Worm (Caenorhabditis elegans) whole organism, young adult: Measurements from ENCODE around the gene pgl-2.

Experiments used
- C06A6.2 ChIP-seq: fragments of 200-800 bp; sonication (Bioruptor generic); conservative IDR thresholded peaks from 2 replicates; pipeline ENCODE4 v1.3.6; 2022; ENCODE audit warnings: missing genetic modification characterization, missing compliant biosample characterization
- C17E4.6 ChIP-seq: fragments of 200-800 bp; sonication (Bioruptor generic); IDR thresholded peaks from 2 replicates; pipeline ENCODE4 v1.3.6; 2022; ENCODE audit warnings: missing genetic modification reagents, missing genetic modification characterization, missing compliant biosample characterization
- F22D6.2 ChIP-seq: sonication (generic microtip); optimal IDR thresholded peaks from 2 replicates; lab custom pipeline; 2016; ENCODE audit warnings: mild to moderate bottlenecking, missing genetic modification characterization, missing compliant biosample characterization
- F23B12.7 ChIP-seq: sonication (generic microtip); optimal IDR thresholded peaks from 2 replicates; lab custom pipeline; 2017; ENCODE audit warnings: missing genetic modification characterization, mild to moderate bottlenecking, missing compliant biosample characterization, antibody characterized with exemption, moderate library complexity; ENCODE audit not compliant: insufficient read depth
- F39B2.1 ChIP-seq: fragments of 200-800 bp; sonication (Bioruptor generic); IDR thresholded peaks from 2 replicates; pipeline ENCODE4 v1.3.6; 2022; ENCODE audit warnings: missing genetic modification reagents, missing genetic modification characterization, missing compliant biosample characterization
- F49E8.2 ChIP-seq: sonication (generic microtip); optimal IDR thresholded peaks from 3 replicates; lab custom pipeline; 2017; ENCODE audit warnings: missing genetic modification characterization, mild to moderate bottlenecking, missing compliant biosample characterization, antibody characterized with exemption, moderate library complexity; ENCODE audit not compliant: insufficient read depth
- F57A8.1 ChIP-seq: fragments of 200-800 bp; sonication (Bioruptor generic); optimal IDR thresholded peaks from 2 replicates; lab custom pipeline; 2018; ENCODE audit warnings: mild to moderate bottlenecking, missing genetic modification characterization, moderate library complexity, missing compliant biosample characterization
- F57C9.4 ChIP-seq: sonication (generic microtip); optimal IDR thresholded peaks from 2 replicates; lab custom pipeline; 2017; ENCODE audit warnings: mild to moderate bottlenecking, missing genetic modification characterization, missing compliant biosample characterization
- Y53F4B.3 ChIP-seq: fragments of 200-800 bp; sonication (Bioruptor generic); IDR thresholded peaks from 2 replicates; pipeline ENCODE4 v1.3.6; 2022; ENCODE audit warnings: missing genetic modification reagents, missing genetic modification characterization, missing compliant biosample characterization
- Y53G8AR.9 ChIP-seq: fragments of 200-800 bp; sonication (Bioruptor generic); conservative IDR thresholded peaks from 2 replicates; pipeline ENCODE4 v1.3.6; 2022; ENCODE audit warnings: missing genetic modification reagents, missing genetic modification characterization, missing compliant biosample characterization
- akir-1 ChIP-seq: fragments of 200-800 bp; sonication (Bioruptor generic); optimal IDR thresholded peaks from 2 replicates; lab custom pipeline; 2018; ENCODE audit warnings: mild to moderate bottlenecking, missing genetic modification characterization, moderate library complexity, missing compliant biosample characterization
- ama-1 ChIP-seq, 3 experiments: fragments of 150-350 bp in 1 of 3; sonication (generic microtip) in 2 of 3; optimal IDR thresholded peaks; 2 replicates each; lab custom pipeline; 2014 to 2018; ENCODE audit warnings: missing biosample characterization in 2 of 3, missing genetic modification characterization in 2 of 3, missing genetic modification reagents in 2 of 3
- aptf-2 ChIP-seq: fragments of 200-800 bp; sonication (Bioruptor generic); conservative IDR thresholded peaks from 2 replicates; pipeline ENCODE4 v1.3.6; 2022; ENCODE audit warnings: missing genetic modification reagents, missing genetic modification characterization, missing compliant biosample characterization
- attf-6 ChIP-seq: fragments of 200-800 bp; sonication (Bioruptor generic); IDR thresholded peaks from 2 replicates; pipeline ENCODE4 v1.3.6; 2022; ENCODE audit warnings: missing genetic modification reagents, missing genetic modification characterization, missing compliant biosample characterization
- bed-1 ChIP-seq: fragments of 200-800 bp; sonication (Bioruptor generic); IDR thresholded peaks from 2 replicates; pipeline ENCODE4 v1.3.6; 2022; ENCODE audit warnings: missing genetic modification reagents, missing genetic modification characterization, missing compliant biosample characterization
- bed-2 ChIP-seq: fragments of 200-800 bp; sonication (Bioruptor generic); IDR thresholded peaks from 2 replicates; pipeline ENCODE4 v1.3.6; 2022; ENCODE audit warnings: missing genetic modification reagents, missing genetic modification characterization, missing compliant biosample characterization
- ccch-3 ChIP-seq: fragments of 200-800 bp; sonication (Bioruptor generic); optimal IDR thresholded peaks from 2 replicates; lab custom pipeline; 2018; ENCODE audit warnings: mild to moderate bottlenecking, missing genetic modification characterization, missing compliant biosample characterization
- cebp-2 ChIP-seq: fragments of 200-800 bp; sonication (Bioruptor generic); IDR thresholded peaks from 2 replicates; pipeline ENCODE4 v1.3.6; 2022; ENCODE audit warnings: missing genetic modification characterization, missing compliant biosample characterization
- ceh-58 ChIP-seq: fragments of 200-800 bp; sonication (Bioruptor generic); IDR thresholded peaks from 2 replicates; pipeline ENCODE4 v1.3.6; 2022; ENCODE audit warnings: missing genetic modification characterization, missing compliant biosample characterization
- dpff-1 ChIP-seq: sonication (generic microtip); optimal IDR thresholded peaks from 2 replicates; lab custom pipeline; 2017; ENCODE audit warnings: mild to moderate bottlenecking, missing genetic modification characterization, missing compliant biosample characterization
- egl-44 ChIP-seq: fragments of 200-800 bp; sonication (Bioruptor generic); IDR thresholded peaks from 2 replicates; pipeline ENCODE4 v1.3.6; 2022; ENCODE audit warnings: missing genetic modification reagents, missing genetic modification characterization, missing compliant biosample characterization
- ets-4 ChIP-seq: fragments of 200-800 bp; sonication (Bioruptor generic); optimal IDR thresholded peaks from 2 replicates; lab custom pipeline; 2018; ENCODE audit warnings: mild to moderate bottlenecking, missing genetic modification characterization, missing compliant biosample characterization
- him-1 ChIP-seq: sonication (generic microtip); optimal IDR thresholded peaks from 2 replicates; lab custom pipeline; 2016; ENCODE audit warnings: missing genotype, missing genetic modification reagents, missing genetic modification characterization, missing compliant biosample characterization
- hlh-12 ChIP-seq: sonication (generic microtip); optimal IDR thresholded peaks from 2 replicates; lab custom pipeline; 2016; ENCODE audit warnings: missing genetic modification characterization, missing compliant biosample characterization
- let-607 ChIP-seq, 2 experiments: fragments of 200-800 bp in 1 of 2; sonication (Bioruptor generic) in 1 of 2; sonication (generic microtip) in 1 of 2; optimal IDR thresholded peaks; 2 replicates each; lab custom pipeline; 2016 to 2018; ENCODE audit warnings: mild to moderate bottlenecking in 2 of 2, missing compliant biosample characterization in 2 of 2, missing genetic modification characterization in 2 of 2, moderate library complexity in 2 of 2, missing genotype in 1 of 2
- lsl-1 ChIP-seq: fragments of 200-800 bp; sonication (Bioruptor generic); optimal IDR thresholded peaks from 2 replicates; lab custom pipeline; 2018; ENCODE audit warnings: mild to moderate bottlenecking, missing genetic modification characterization, moderate library complexity, missing compliant biosample characterization
- madf-10 ChIP-seq: sonication (generic microtip); optimal IDR thresholded peaks from 2 replicates; lab custom pipeline; 2016; ENCODE audit warnings: mild to moderate bottlenecking, missing genetic modification characterization, missing compliant biosample characterization
- madf-6 ChIP-seq: fragments of 200-800 bp; sonication (Bioruptor generic); IDR thresholded peaks from 2 replicates; pipeline ENCODE4 v1.3.6; 2022; ENCODE audit warnings: missing genetic modification reagents, missing genetic modification characterization, missing compliant biosample characterization
- mes-4 ChIP-seq: sonication (generic microtip); optimal IDR thresholded peaks from 2 replicates; lab custom pipeline; 2016; ENCODE audit warnings: missing genotype, missing genetic modification characterization, missing compliant biosample characterization
- nfya-1 ChIP-seq: sonication (generic microtip); optimal IDR thresholded peaks from 2 replicates; lab custom pipeline; 2017; ENCODE audit warnings: antibody characterized with exemption, missing compliant biosample characterization, missing genetic modification characterization, borderline replicate concordance; ENCODE audit not compliant: insufficient read depth
- nhr-120 ChIP-seq: fragments of 200-800 bp; sonication (Bioruptor generic); IDR thresholded peaks from 2 replicates; pipeline ENCODE4 v1.3.6; 2022; ENCODE audit warnings: missing genetic modification characterization, missing compliant biosample characterization
- nhr-80 ChIP-seq: sonication (generic microtip); optimal IDR thresholded peaks from 2 replicates; lab custom pipeline; 2016; ENCODE audit warnings: missing genetic modification characterization, missing compliant biosample characterization
- pbrm-1 ChIP-seq: fragments of 200-800 bp; sonication (Bioruptor generic); IDR thresholded peaks from 2 replicates; pipeline ENCODE4 v1.3.6; 2022; ENCODE audit warnings: missing genetic modification reagents, missing genetic modification characterization, missing compliant biosample characterization
- rpc-1 ChIP-seq, 2 experiments: fragments of 150-350 bp in 1 of 2; sonication (generic microtip) in 1 of 2; optimal IDR thresholded peaks; 2 replicates each; lab custom pipeline; 2014 to 2018; ENCODE audit warnings: missing biosample characterization in 1 of 2, missing genetic modification characterization in 1 of 2, missing genetic modification reagents in 1 of 2, missing genotype in 1 of 2
- sdz-38 ChIP-seq: sonication (generic microtip); optimal IDR thresholded peaks from 2 replicates; lab custom pipeline; 2016; ENCODE audit warnings: missing genotype, missing genetic modification characterization, missing compliant biosample characterization
- sea-2 ChIP-seq: fragments of 200-800 bp; sonication (Bioruptor generic); IDR thresholded peaks from 2 replicates; pipeline ENCODE4 v1.3.6; 2022; ENCODE audit warnings: missing genetic modification characterization, missing compliant biosample characterization
- snpc-4 ChIP-seq, 5 experiments: fragments of 150-350 bp in 1 of 5; sonication (generic microtip) in 4 of 5; optimal IDR thresholded peaks; 2 replicates each; lab custom pipeline; 2014 to 2018; ENCODE audit warnings: missing genetic modification characterization in 5 of 5, missing biosample characterization in 3 of 5, antibody characterized with exemption in 2 of 5, mild to moderate bottlenecking in 2 of 5, missing compliant biosample characterization in 2 of 5, missing genotype in 2 of 5, moderate library complexity in 2 of 5, missing genetic modification reagents in 1 of 5
- somi-1 ChIP-seq: fragments of 200-800 bp; sonication (Bioruptor generic); optimal IDR thresholded peaks from 2 replicates; lab custom pipeline; 2018; ENCODE audit warnings: mild to moderate bottlenecking, missing genetic modification characterization, missing compliant biosample characterization
- tbp1 ChIP-seq: fragments of 200-800 bp; sonication (Bioruptor generic); optimal IDR thresholded peaks from 2 replicates; lab custom pipeline; 2018; ENCODE audit warnings: mild to moderate bottlenecking, missing genetic modification characterization, missing compliant biosample characterization
- tbx-9 ChIP-seq: sonication (generic microtip); optimal IDR thresholded peaks from 2 replicates; lab custom pipeline; 2016; ENCODE audit warnings: borderline replicate concordance, missing genetic modification characterization, inconsistent platforms, missing compliant biosample characterization
- tlf-1 ChIP-seq: fragments of 200-800 bp; sonication (Bioruptor generic); optimal IDR thresholded peaks from 2 replicates; lab custom pipeline; 2018; ENCODE audit warnings: mild to moderate bottlenecking, missing genetic modification characterization, missing compliant biosample characterization
- unc-62 ChIP-seq: fragments of 150-350 bp; optimal IDR thresholded peaks from 2 replicates; lab custom pipeline; 2014; ENCODE audit warnings: missing biosample characterization, missing genetic modification reagents, missing genetic modification characterization
- zfh-2 ChIP-seq: fragments of 200-800 bp; sonication (Bioruptor generic); conservative IDR thresholded peaks from 2 replicates; pipeline ENCODE4 v1.3.6; 2022; ENCODE audit warnings: missing genetic modification reagents, missing genetic modification characterization, missing compliant biosample characterization
- ztf-18 ChIP-seq: sonication (generic microtip); optimal IDR thresholded peaks from 2 replicates; lab custom pipeline; 2016; ENCODE audit warnings: missing genotype, mild to moderate bottlenecking, missing genetic modification characterization, missing compliant biosample characterization
- ztf-26 ChIP-seq: sonication (generic microtip); optimal IDR thresholded peaks from 2 replicates; lab custom pipeline; 2017; ENCODE audit warnings: missing genetic modification characterization, missing compliant biosample characterization
- ztf-3 ChIP-seq: fragments of 200-800 bp; sonication (Bioruptor generic); optimal IDR thresholded peaks from 2 replicates; lab custom pipeline; 2018; ENCODE audit warnings: mild to moderate bottlenecking, missing genetic modification characterization, missing compliant biosample characterization
- ztf-6 ChIP-seq: fragments of 200-800 bp; sonication (Bioruptor generic); IDR thresholded peaks from 2 replicates; pipeline ENCODE4 v1.3.6; 2022; ENCODE audit warnings: missing genetic modification reagents, missing genetic modification characterization, missing compliant biosample characterization

pgl-2 gene

DNA sequence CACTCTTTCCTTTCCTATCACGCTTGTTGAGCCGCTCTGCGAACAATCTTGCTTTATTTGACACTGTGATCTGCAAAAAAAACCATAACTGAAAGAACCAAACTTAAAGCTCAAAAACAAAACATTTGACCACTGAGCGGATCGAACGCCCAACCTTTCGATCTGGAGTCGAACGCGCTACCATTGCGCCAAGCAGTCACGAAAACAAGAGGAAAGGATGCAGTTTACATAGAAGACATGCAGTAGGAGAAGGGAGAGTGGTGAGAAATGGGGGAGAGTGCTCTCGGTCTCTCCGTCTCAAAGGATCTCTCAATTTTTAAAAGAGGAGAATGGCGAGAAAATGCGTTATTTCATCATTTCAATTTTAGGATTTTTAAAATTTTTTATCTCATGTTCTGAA lies 3.1 kb upstream of the pgl-2 start (continued):
- TF ChIP-seq somi-1 (GFP tag; lab: Kevin White, UChicago): peak; percentile 54
- TF ChIP-seq dpff-1 (tag; lab: Kevin White, UChicago): peak; percentile 32
- peak; percentile 70 for TF ChIP-seq madf-10 (tag; lab: Kevin White, UChicago)
- TF ChIP-seq tlf-1 (GFP tag; lab: Kevin White, UChicago): peak; percentile 45
- no peak for TF ChIP-seq Y53F4B.3 (GFP tag; lab: Robert Waterston, UW)
- no peak for TF ChIP-seq nhr-120 (GFP tag; lab: Robert Waterston, UW)
- no peak for TF ChIP-seq Y53G8AR.9 (GFP tag; lab: Robert Waterston, UW)
- no peak; the same call in 1 of the 2 replicates for TF ChIP-seq C06A6.2 (GFP tag; lab: Robert Waterston, UW)
- TF ChIP-seq cebp-2 (GFP tag; lab: Robert Waterston, UW): no peak
- peak; percentile 66 for TF ChIP-seq madf-6 (GFP tag; lab: Robert Waterston, UW)
- peak; percentile 75; the same call in 1 of the 2 replicates for TF ChIP-seq egl-44 (GFP tag; lab: Robert Waterston, UW)
- TF ChIP-seq unc-62 (GFP tag; lab: Kevin White, UChicago): no peak
- no peak for TF ChIP-seq ccch-3 (GFP tag; lab: Kevin White, UChicago)
- TF ChIP-seq F57A8.1 (GFP tag; lab: Kevin White, UChicago): peak; percentile 15
- TF ChIP-seq akir-1: peak; percentile 47
- no peak for TF ChIP-seq ama-1 (optimal IDR thresholded peaks at IDR 0.05; lab: Kevin White, UChicago)
- TF ChIP-seq ama-1 (GFP tag; optimal IDR thresholded peaks at IDR 0.05; lab: Kevin White, UChicago): peak; percentile 70 to 89
- no peak for TF ChIP-seq F39B2.1
- TF ChIP-seq F49E8.2 (tag; lab: Kevin White, UChicago): peak; percentile 65
- peak; percentile 98 for TF ChIP-seq tbp1 (GFP tag; lab: Kevin White, UChicago)
- TF ChIP-seq F57C9.4 (tag; lab: Kevin White, UChicago): no peak
- no peak for TF ChIP-seq ets-4 (GFP tag; lab: Kevin White, UChicago)
- TF ChIP-seq mes-4: peak; percentile 52
- TF ChIP-seq aptf-2 (GFP tag; lab: Robert Waterston, UW): no peak
- peak; percentile 90 for TF ChIP-seq rpc-1 (optimal IDR thresholded peaks at IDR 0.05; lab: Kevin White, UChicago)
- peak; percentile 92 for TF ChIP-seq rpc-1 (tag; optimal IDR thresholded peaks at IDR 0.05; lab: Kevin White, UChicago)
- TF ChIP-seq lsl-1: peak; percentile 37
- peak; percentile 34 for TF ChIP-seq nhr-80
- TF ChIP-seq sdz-38 (tag; lab: Kevin White, UChicago): no peak
- peak; percentile 70 for TF ChIP-seq F23B12.7 (tag; lab: Kevin White, UChicago)
- TF ChIP-seq sea-2 (GFP tag; lab: Robert Waterston, UW): 0 out of 2 replicates have a peak, but pooled peaks have one; percentile 48
- TF ChIP-seq bed-2 (GFP tag; lab: Robert Waterston, UW): no peak
- no peak for TF ChIP-seq ztf-3
- TF ChIP-seq C17E4.6 (GFP tag; lab: Robert Waterston, UW): no peak
- peak; percentile 76 for TF ChIP-seq ztf-18 (tag; lab: Kevin White, UChicago)
- peak; percentile 53 for TF ChIP-seq snpc-4 (GFP tag; optimal IDR thresholded peaks at IDR 0.05; lab: Kevin White, UChicago)
- peak in 2 of 4 experiments; percentile 51 for TF ChIP-seq snpc-4 (tag; optimal IDR thresholded peaks at IDR 0.05; lab: Kevin White, UChicago)
- TF ChIP-seq nfya-1 (tag; lab: Kevin White, UChicago): no peak
- no peak for TF ChIP-seq him-1
- TF ChIP-seq attf-6 (GFP tag; lab: Robert Waterston, UW): 0 out of 2 replicates have a peak, but pooled peaks have one; percentile 27
- TF ChIP-seq ztf-26: peak; percentile 74
- no peak for TF ChIP-seq bed-1 (GFP tag; lab: Robert Waterston, UW)
- peak; percentile 36; the same call in 1 of the 2 replicates for TF ChIP-seq ztf-6 (GFP tag; lab: Robert Waterston, UW)
- peak; percentile 45 for TF ChIP-seq F22D6.2 (tag; lab: Kevin White, UChicago)
- TF ChIP-seq ceh-58 (GFP tag; lab: Robert Waterston, UW): no peak
- no peak for TF ChIP-seq tbx-9
- no peak for TF ChIP-seq zfh-2
- TF ChIP-seq let-607 (tag; optimal IDR thresholded peaks at IDR 0.05; lab: Kevin White, UChicago): peak; percentile 26 to 51
- peak; percentile 69 for TF ChIP-seq hlh-12 (tag; lab: Kevin White, UChicago)
- TF ChIP-seq pbrm-1: peak; percentile 75
